Fruit fly (Drosophila melanogaster): Measurements from ENCODE around the gene RasGAP1.

Gene RasGAP1

dm6 chr3L:9855784-9856426 is 820 bp upstream of the RasGAP1 start (continued):
- peak; percentile 84 for TF ChIP-seq CG17912 (GFP tag; optimal IDR thresholded peaks at IDR 0.05)
- TF ChIP-seq chinmo (GFP tag; IDR thresholded peaks at IDR 0.05; ENCODE audit: partially characterized antibody): 0 out of 4 replicates have a peak, but pooled peaks have one; percentile 48
- peak; percentile 90 for TF ChIP-seq CG12155 (GFP tag; optimal IDR thresholded peaks at IDR 0.05)
- TF ChIP-seq Deaf1 (tag; optimal IDR thresholded peaks at IDR 0.05): peak; percentile 83
- TF ChIP-seq crol (GFP tag; IDR thresholded peaks at IDR 0.05): peak; percentile 81
- no peak for TF ChIP-seq CG9797 (GFP tag; optimal IDR thresholded peaks at IDR 0.05)
- TF ChIP-seq ro (GFP tag; IDR thresholded peaks at IDR 0.05): peak; percentile 88
- TF ChIP-seq pros (GFP tag; optimal IDR thresholded peaks at IDR 0.05): peak; percentile 87
- peak; percentile 97 for TF ChIP-seq wor (GFP tag; IDR thresholded peaks at IDR 0.05)
- peak; percentile 76 for TF ChIP-seq schlank (tag; optimal IDR thresholded peaks at IDR 0.05)
- TF ChIP-seq hkb (optimal IDR thresholded peaks at IDR 0.05): peak; percentile 81
- peak; percentile 97 for TF ChIP-seq hkb (GFP tag; IDR thresholded peaks at IDR 0.05)
- TF ChIP-seq chn (GFP tag; optimal IDR thresholded peaks at IDR 0.05): peak; percentile 98
- peak; percentile 99 for TF ChIP-seq CG17359 (tag; optimal IDR thresholded peaks at IDR 0.05)
- TF ChIP-seq sc (optimal IDR thresholded peaks at IDR 0.05): no peak
- TF ChIP-seq sc (GFP tag; optimal IDR thresholded peaks at IDR 0.05): peak; percentile 98
- peak; percentile 96 for TF ChIP-seq ap (GFP tag; IDR thresholded peaks at IDR 0.05)
- peak; percentile 97 for TF ChIP-seq Mad (GFP tag; optimal IDR thresholded peaks at IDR 0.05)
- TF ChIP-seq h (optimal IDR thresholded peaks at IDR 0.05): no peak
- TF ChIP-seq mld (GFP tag; IDR thresholded peaks at IDR 0.05; ENCODE audit: partially characterized antibody): no peak
- TF ChIP-seq cato (GFP tag; optimal IDR thresholded peaks at IDR 0.05; ENCODE audit: borderline replicate concordance): peak; percentile 95
- peak; percentile 80 for TF ChIP-seq sd (tag; optimal IDR thresholded peaks at IDR 0.05)
- peak; percentile 96 for TF ChIP-seq CG6272 (GFP tag; IDR thresholded peaks at IDR 0.05)
- TF ChIP-seq shn (GFP tag; optimal IDR thresholded peaks at IDR 0.05): peak; percentile 97
- TF ChIP-seq CG4730 (GFP tag; IDR thresholded peaks at IDR 0.05): peak; percentile 95
- TF ChIP-seq CG3838 (GFP tag; optimal IDR thresholded peaks at IDR 0.05): peak; percentile 94
- TF ChIP-seq Mes4 (GFP tag; optimal IDR thresholded peaks at IDR 0.05): peak; percentile 97
- peak; percentile 89 for TF ChIP-seq CG14965 (GFP tag; optimal IDR thresholded peaks at IDR 0.05; ENCODE audit: borderline replicate concordance)
- peak; percentile 97 for TF ChIP-seq gt (GFP tag; IDR thresholded peaks at IDR 0.05)
- peak; percentile 98 for TF ChIP-seq gem (tag; optimal IDR thresholded peaks at IDR 0.05)
- peak; percentile 93 for TF ChIP-seq CG16779 (GFP tag; IDR thresholded peaks at IDR 0.05)
- peak; percentile 96 for TF ChIP-seq en (GFP tag; optimal IDR thresholded peaks at IDR 0.05)
- TF ChIP-seq zen (tag; optimal IDR thresholded peaks at IDR 0.05): peak; percentile 99
- TF ChIP-seq CG14441 (GFP tag; IDR thresholded peaks at IDR 0.05): peak; percentile 95
- peak; percentile 94 for TF ChIP-seq Fer1 (GFP tag; optimal IDR thresholded peaks at IDR 0.05)
- peak; percentile 96 for TF ChIP-seq CG14014 (GFP tag; IDR thresholded peaks at IDR 0.05)
- TF ChIP-seq Elba2 (GFP tag; optimal IDR thresholded peaks at IDR 0.05): peak; percentile 88
- peak; percentile 68 for TF ChIP-seq HLHmδ (GFP tag; optimal IDR thresholded peaks at IDR 0.05)
- peak; percentile 98 for TF ChIP-seq pnt (GFP tag; optimal IDR thresholded peaks at IDR 0.05)
- peak; percentile 99 for TF ChIP-seq Xrp1 (GFP tag; IDR thresholded peaks at IDR 0.05)
- TF ChIP-seq croc (GFP tag; conservative IDR thresholded peaks at IDR 0.05): peak; percentile 99
- peak; percentile 73 for TF ChIP-seq cas (GFP tag; IDR thresholded peaks at IDR 0.05)
- peak; percentile 91 for TF ChIP-seq CG7271 (tag; optimal IDR thresholded peaks at IDR 0.05)
- TF ChIP-seq CG4282 (GFP tag; optimal IDR thresholded peaks at IDR 0.05): peak; percentile 81
- TF ChIP-seq gcm2 (GFP tag; optimal IDR thresholded peaks at IDR 0.05): peak; percentile 96
- peak; percentile 33 for TF ChIP-seq luna (GFP tag; optimal IDR thresholded peaks at IDR 0.05)
- peak; percentile 97 for TF ChIP-seq Drgx (GFP tag; IDR thresholded peaks at IDR 0.05)
- peak; percentile 60 for TF ChIP-seq CG2116 (GFP tag; optimal IDR thresholded peaks at IDR 0.05)
- TF ChIP-seq caup (GFP tag; optimal IDR thresholded peaks at IDR 0.05; ENCODE audit: severe bottlenecking): peak; percentile 92
- TF ChIP-seq her (GFP tag; optimal IDR thresholded peaks at IDR 0.05): peak; percentile 94
- TF ChIP-seq Hand (GFP tag; optimal IDR thresholded peaks at IDR 0.05): peak; percentile 79

Data from whole organism, embryonic.